Fruit fly (Drosophila melanogaster) whole organism, embryonic: Measurements from ENCODE around the gene CG10164.
A peak's percentile ranks its signal among the peaks of the same experiment; 100 is the strongest.

ENCODE experiments used
- Antp ChIP-seq: fragments of 200-800 bp; sonication (Bioruptor generic); optimal IDR thresholded peaks from 3 replicates; lab custom pipeline; 2016; ENCODE audit warnings: missing biosample characterization, missing genetic modification characterization
- Asciz ChIP-seq: fragments of 200-800 bp; sonication (Bioruptor generic); optimal IDR thresholded peaks from 2 replicates; lab custom pipeline; 2017; ENCODE audit warnings: missing biosample characterization, mild to moderate bottlenecking, missing genetic modification characterization, missing genetic modification reagents
- Atf6 ChIP-seq: fragments of 200-800 bp; sonication (Bioruptor generic); IDR thresholded peaks from 2 replicates; pipeline ENCODE4 v1.3.6; 2022; ENCODE audit warnings: missing biosample characterization, missing genetic modification characterization
- B-H1 ChIP-seq: fragments of 200-800 bp; sonication (Bioruptor generic); IDR thresholded peaks from 3 replicates; pipeline ENCODE4 v1.3.6; 2022; ENCODE audit warnings: missing biosample characterization, missing genetic modification characterization
- CG12236 ChIP-seq: fragments of 200-800 bp; sonication (Bioruptor generic); optimal IDR thresholded peaks from 2 replicates; lab custom pipeline; 2016; ENCODE audit warnings: missing biosample characterization, missing genetic modification characterization
- CG12942 ChIP-seq: fragments of 200-800 bp; sonication (Bioruptor generic); optimal IDR thresholded peaks from 3 replicates; lab custom pipeline; 2016; ENCODE audit warnings: missing biosample characterization, missing genetic modification characterization
- CG14441 ChIP-seq: fragments of 200-800 bp; sonication (Bioruptor generic); IDR thresholded peaks from 2 replicates; pipeline ENCODE4 v1.3.6; 2022; ENCODE audit warnings: missing biosample characterization, missing genetic modification characterization
- CG15011 ChIP-seq: fragments of 200-800 bp; sonication (Bioruptor generic); optimal IDR thresholded peaks from 3 replicates; lab custom pipeline; 2018; ENCODE audit warnings: missing biosample characterization, mild to moderate bottlenecking, missing genetic modification characterization
- CG16779 ChIP-seq: fragments of 200-800 bp; sonication (Bioruptor generic); IDR thresholded peaks from 2 replicates; pipeline ENCODE4 v1.3.6; 2022; ENCODE audit warnings: missing biosample characterization, missing genetic modification characterization
- CG16813 ChIP-seq: fragments of 200-800 bp; sonication (Bioruptor generic); IDR thresholded peaks from 3 replicates; pipeline ENCODE4 v1.3.6; 2022; ENCODE audit warnings: missing biosample characterization, missing genetic modification characterization; ENCODE audit not compliant: partially characterized antibody
- CG18599 ChIP-seq: fragments of 200-800 bp; sonication (Bioruptor generic); optimal IDR thresholded peaks from 3 replicates; lab custom pipeline; 2017; ENCODE audit warnings: missing biosample characterization, missing genetic modification characterization, mild to moderate bottlenecking, moderate library complexity, missing genetic modification reagents
- CG2199 ChIP-seq: fragments of 200-800 bp; sonication (Bioruptor generic); IDR thresholded peaks from 3 replicates; pipeline ENCODE4 v1.3.6; 2022; ENCODE audit warnings: missing biosample characterization, missing genetic modification characterization
- CG2202 ChIP-seq: fragments of 200-800 bp; sonication (Bioruptor generic); optimal IDR thresholded peaks from 2 replicates; lab custom pipeline; 2018; ENCODE audit warnings: missing biosample characterization, mild to moderate bottlenecking, missing genetic modification characterization
- CG31441 ChIP-seq: fragments of 200-800 bp; sonication (Bioruptor generic); IDR thresholded peaks from 2 replicates; pipeline ENCODE4 v1.3.6; 2022; ENCODE audit warnings: missing biosample characterization, missing genetic modification characterization
- CG32532 ChIP-seq: fragments of 200-800 bp; sonication (Bioruptor generic); IDR thresholded peaks from 2 replicates; pipeline ENCODE4 v1.3.6; 2022; ENCODE audit warnings: missing biosample characterization, missing genetic modification characterization
- CG33557 ChIP-seq: fragments of 200-800 bp; sonication (Bioruptor generic); optimal IDR thresholded peaks from 2 replicates; lab custom pipeline; 2019; ENCODE audit warnings: missing biosample characterization, mild to moderate bottlenecking, missing genetic modification characterization, moderate library complexity
- CG4617 ChIP-seq: fragments of 200-800 bp; sonication (Bioruptor generic); optimal IDR thresholded peaks from 3 replicates; lab custom pipeline; 2016; ENCODE audit warnings: missing biosample characterization, missing genetic modification characterization, borderline replicate concordance
- CG4707 ChIP-seq: fragments of 200-800 bp; sonication (Bioruptor generic); optimal IDR thresholded peaks from 2 replicates; lab custom pipeline; 2018; ENCODE audit warnings: missing biosample characterization, mild to moderate bottlenecking, missing genetic modification characterization, moderate library complexity
- CG6854 ChIP-seq: fragments of 200-800 bp; sonication (Bioruptor generic); optimal IDR thresholded peaks from 3 replicates; lab custom pipeline; 2017; ENCODE audit warnings: missing biosample characterization, mild to moderate bottlenecking, missing genetic modification characterization
- CG7372 ChIP-seq: fragments of 200-800 bp; sonication (Bioruptor generic); IDR thresholded peaks from 2 replicates; pipeline ENCODE4 v1.3.6; 2022; ENCODE audit warnings: missing biosample characterization, missing genetic modification characterization
- CG7745 ChIP-seq: fragments of 200-800 bp; sonication (Bioruptor generic); optimal IDR thresholded peaks from 2 replicates; lab custom pipeline; 2018; ENCODE audit warnings: missing biosample characterization, mild to moderate bottlenecking, missing genetic modification characterization, moderate library complexity
- CG8388 ChIP-seq: fragments of 200-800 bp; sonication (Bioruptor generic); optimal IDR thresholded peaks from 2 replicates; lab custom pipeline; 2019; ENCODE audit warnings: missing biosample characterization, mild to moderate bottlenecking, missing genetic modification characterization, moderate library complexity
- Dp ChIP-seq: fragments of 200-800 bp; sonication (Bioruptor generic); optimal IDR thresholded peaks from 2 replicates; lab custom pipeline; 2018; ENCODE audit warnings: missing biosample characterization, mild to moderate bottlenecking, missing genetic modification characterization, moderate library complexity
- E2f2 ChIP-seq: fragments of 200-800 bp; sonication (Bioruptor generic); IDR thresholded peaks from 2 replicates; pipeline ENCODE4 v1.3.6; 2022; ENCODE audit warnings: missing biosample characterization, missing genetic modification characterization
- Eip74EF ChIP-seq, 2 experiments: fragments of 200-800 bp in 1 of 2; fragments of >200 bp in 1 of 2; sonication (Bioruptor generic) in 1 of 2; optimal IDR thresholded peaks; 2 replicates each; lab custom pipeline; 2017 to 2019; ENCODE audit warnings: missing biosample characterization in 2 of 2, missing genetic modification characterization in 2 of 2, mild to moderate bottlenecking in 1 of 2, moderate library complexity in 1 of 2
- Gug ChIP-seq: fragments of 200-800 bp; sonication (Bioruptor generic); IDR thresholded peaks from 4 replicates; pipeline ENCODE4 v1.3.6; 2022; ENCODE audit warnings: missing biosample characterization, missing genetic modification characterization
- Hr51 ChIP-seq, 2 experiments: fragments of 200-800 bp; sonication (Bioruptor generic); optimal IDR thresholded peaks; 2 replicates in 1 of 2; 3 replicates in 1 of 2; lab custom pipeline; 2016 to 2018; ENCODE audit warnings: missing biosample characterization in 2 of 2, missing genetic modification characterization in 2 of 2, mild to moderate bottlenecking in 1 of 2, moderate library complexity in 1 of 2
- Lhr ChIP-seq: fragments of 200-800 bp; sonication (Bioruptor generic); optimal IDR thresholded peaks from 3 replicates; lab custom pipeline; 2017; ENCODE audit warnings: mild to moderate bottlenecking, missing biosample characterization, missing genetic modification reagents, missing genetic modification characterization
- NC2α ChIP-seq: fragments of 200-800 bp; sonication (Bioruptor generic); optimal IDR thresholded peaks from 2 replicates; lab custom pipeline; 2016; ENCODE audit warnings: missing biosample characterization, missing genetic modification characterization
- NC2β ChIP-seq: fragments of 200-800 bp; sonication (Bioruptor generic); optimal IDR thresholded peaks from 2 replicates; lab custom pipeline; 2016; ENCODE audit warnings: missing biosample characterization, missing genetic modification characterization
- Ptx1 ChIP-seq: fragments of 200-800 bp; sonication (Bioruptor generic); IDR thresholded peaks from 2 replicates; pipeline ENCODE4 v1.3.6; 2022; ENCODE audit warnings: missing biosample characterization, missing genetic modification characterization
- TFAM ChIP-seq: fragments of 200-800 bp; sonication (Bioruptor generic); optimal IDR thresholded peaks from 2 replicates; lab custom pipeline; 2017; ENCODE audit warnings: missing biosample characterization, missing genetic modification characterization, inconsistent platforms
- ap ChIP-seq: fragments of 200-800 bp; sonication (Bioruptor generic); IDR thresholded peaks from 2 replicates; pipeline ENCODE4 v1.3.6; 2022; ENCODE audit warnings: missing biosample characterization, missing genetic modification characterization
- bowl ChIP-seq: fragments of 200-800 bp; sonication (Bioruptor generic); IDR thresholded peaks from 2 replicates; pipeline ENCODE4 v1.3.6; 2022; ENCODE audit warnings: missing biosample characterization, missing genetic modification characterization
- crol ChIP-seq: fragments of 200-800 bp; sonication (Bioruptor generic); IDR thresholded peaks from 2 replicates; pipeline ENCODE4 v1.3.6; 2022; ENCODE audit warnings: missing biosample characterization, missing genetic modification characterization
- dysf ChIP-seq: fragments of 200-800 bp; sonication (Bioruptor generic); IDR thresholded peaks from 3 replicates; pipeline ENCODE4 v1.3.6; 2022; ENCODE audit warnings: missing biosample characterization, missing genetic modification characterization
- eve ChIP-seq, 2 experiments: fragments of >200 bp; optimal IDR thresholded peaks; 2 replicates each; lab custom pipeline; 2017; ENCODE audit warnings: missing biosample characterization in 2 of 2, missing genetic modification characterization in 2 of 2
- her ChIP-seq: fragments of 200-800 bp; sonication (Bioruptor generic); optimal IDR thresholded peaks from 2 replicates; lab custom pipeline; 2016; ENCODE audit warnings: missing biosample characterization, missing genetic modification characterization
- insv ChIP-seq, 2 experiments: fragments of 200-800 bp; sonication (Bioruptor generic); optimal IDR thresholded peaks; 3 replicates each; lab custom pipeline; 2016 to 2018; ENCODE audit warnings: missing biosample characterization in 2 of 2, missing genetic modification characterization in 2 of 2
- lab ChIP-seq: fragments of 200-800 bp; sonication (Bioruptor generic); optimal IDR thresholded peaks from 3 replicates; lab custom pipeline; 2017; ENCODE audit warnings: missing biosample characterization, missing genetic modification characterization, mild to moderate bottlenecking, moderate library complexity, missing genetic modification reagents
- nau ChIP-seq: fragments of 200-800 bp; sonication (Bioruptor generic); optimal IDR thresholded peaks from 3 replicates; lab custom pipeline; 2017; ENCODE audit warnings: missing biosample characterization, mild to moderate bottlenecking, missing genetic modification characterization, missing genetic modification reagents
- pnt ChIP-seq: fragments of 200-800 bp; sonication (Bioruptor generic); optimal IDR thresholded peaks from 3 replicates; lab custom pipeline; 2016; ENCODE audit warnings: missing biosample characterization, missing genetic modification characterization
- repo ChIP-seq: fragments of 200-800 bp; sonication (Bioruptor generic); optimal IDR thresholded peaks from 2 replicates; lab custom pipeline; 2016; ENCODE audit warnings: missing biosample characterization, missing genetic modification characterization
- row ChIP-seq: fragments of 200-800 bp; sonication (Bioruptor generic); IDR thresholded peaks from 3 replicates; pipeline ENCODE4 v1.3.6; 2022; ENCODE audit warnings: missing biosample characterization, missing genetic modification characterization
- sens-2 ChIP-seq: fragments of 200-800 bp; sonication (Bioruptor generic); IDR thresholded peaks from 2 replicates; pipeline ENCODE4 v1.3.6; 2022; ENCODE audit warnings: missing biosample characterization, missing genetic modification characterization
- sisA ChIP-seq: fragments of 200-800 bp; sonication (Bioruptor generic); IDR thresholded peaks from 2 replicates; pipeline ENCODE4 v1.3.6; 2022; ENCODE audit warnings: missing biosample characterization, missing genetic modification characterization
- slou ChIP-seq: fragments of 200-800 bp; sonication (Bioruptor generic); optimal IDR thresholded peaks from 3 replicates; lab custom pipeline; 2016; ENCODE audit warnings: missing biosample characterization, missing genetic modification characterization
- sr ChIP-seq: fragments of 200-800 bp; sonication (Bioruptor generic); IDR thresholded peaks from 3 replicates; pipeline ENCODE4 v1.3.6; 2022; ENCODE audit warnings: missing biosample characterization, missing genetic modification characterization
- ssp ChIP-seq: fragments of 200-800 bp; sonication (Bioruptor generic); IDR thresholded peaks from 2 replicates; pipeline ENCODE4 v1.3.6; 2022; ENCODE audit warnings: missing biosample characterization, missing genetic modification characterization
- stwl ChIP-seq: fragments of 200-800 bp; sonication (Bioruptor generic); optimal IDR thresholded peaks from 3 replicates; lab custom pipeline; 2018; ENCODE audit warnings: missing biosample characterization, mild to moderate bottlenecking, missing genetic modification characterization, moderate library complexity
- zfh1 ChIP-seq: fragments of 200-800 bp; sonication (Bioruptor generic); IDR thresholded peaks from 3 replicates; pipeline ENCODE4 v1.3.6; 2022; ENCODE audit warnings: missing biosample characterization, missing genetic modification characterization

CG10164 gene

DNA sequence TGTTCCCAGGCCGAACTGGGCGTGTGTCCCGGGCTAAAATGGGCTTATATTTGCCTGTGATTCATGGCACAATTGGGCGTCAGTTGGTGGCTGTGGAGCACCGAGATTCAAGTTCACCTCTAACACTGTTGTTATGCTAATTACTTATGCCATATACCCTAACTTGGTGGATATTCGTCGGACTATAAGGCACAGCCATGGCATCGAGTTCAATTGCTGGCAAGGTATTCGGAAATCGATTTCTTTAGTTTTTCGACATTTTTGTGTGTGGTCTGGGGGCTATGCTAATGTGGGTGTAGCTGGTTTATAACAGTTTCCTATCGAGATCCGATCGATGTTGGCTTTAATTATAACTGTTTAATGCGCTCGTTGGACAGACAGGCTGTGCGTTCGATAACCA, 30.7 kb downstream of the CG10164 start (continued):
- no peak for TF ChIP-seq CG16813 (GFP tag; lab: Robert Waterston, UW)
- no peak for TF ChIP-seq CG7372 (GFP tag; lab: Robert Waterston, UW)
- no peak for TF ChIP-seq CG4617 (GFP tag; lab: Kevin White, UChicago)
- TF ChIP-seq nau (GFP tag; lab: Kevin White, UChicago) = no peak
- no peak for TF ChIP-seq stwl (tag; lab: Kevin White, UChicago)
- TF ChIP-seq NC2α (GFP tag; lab: Kevin White, UChicago) = no peak
- no peak for TF ChIP-seq Hr51 (GFP tag; optimal IDR thresholded peaks at IDR 0.05; lab: Kevin White, UChicago)
- TF ChIP-seq Dp = no peak
- TF ChIP-seq repo = no peak
- TF ChIP-seq Asciz (GFP tag; lab: Kevin White, UChicago) = no peak
- TF ChIP-seq CG16779 (GFP tag; lab: Robert Waterston, UW) = no peak
- TF ChIP-seq sr = peak; percentile 71; the same call in 2 of the 3 replicates
- TF ChIP-seq E2f2 (GFP tag; lab: Robert Waterston, UW) = no peak
- no peak for TF ChIP-seq CG15011 (GFP tag; lab: Kevin White, UChicago)
- TF ChIP-seq CG6854 = no peak
- no peak for TF ChIP-seq crol (GFP tag; lab: Robert Waterston, UW)
- TF ChIP-seq sens-2 (GFP tag; lab: Robert Waterston, UW) = no peak
- TF ChIP-seq her (GFP tag; lab: Kevin White, UChicago) = no peak
- 0 out of 2 replicates have a peak, but pooled peaks have one; percentile 39 for TF ChIP-seq Atf6
- TF ChIP-seq sisA = peak; percentile 30; the same call in 1 of the 2 replicates
- TF ChIP-seq Gug (GFP tag; lab: Robert Waterston, UW) = peak; percentile 45; the same call in 1 of the 4 replicates
- TF ChIP-seq CG18599 = peak; percentile 16
- TF ChIP-seq TFAM (GFP tag; lab: Kevin White, UChicago) = no peak
- TF ChIP-seq dysf (GFP tag; lab: Robert Waterston, UW) = 0 out of 3 replicates have a peak, but pooled peaks have one; percentile 30
- no peak for TF ChIP-seq CG2202 (tag; lab: Kevin White, UChicago)
- no peak for TF ChIP-seq CG12236 (GFP tag; lab: Kevin White, UChicago)
- no peak for TF ChIP-seq ap (GFP tag; lab: Robert Waterston, UW)
- TF ChIP-seq CG8388 (GFP tag; lab: Kevin White, UChicago) = no peak
- TF ChIP-seq Lhr (GFP tag; lab: Kevin White, UChicago) = no peak
- peak; percentile 25 for TF ChIP-seq Antp
- peak; percentile 48; the same call in 1 of the 2 replicates for TF ChIP-seq CG14441 (GFP tag; lab: Robert Waterston, UW)
- peak; percentile 29 for TF ChIP-seq lab (GFP tag; lab: Kevin White, UChicago)
- no peak for TF ChIP-seq bowl (GFP tag; lab: Robert Waterston, UW)
- TF ChIP-seq zfh1 = peak; percentile 39; the same call in 1 of the 3 replicates
- no peak for TF ChIP-seq CG7745 (tag; lab: Kevin White, UChicago)
- peak; percentile 33 for TF ChIP-seq CG32532
- TF ChIP-seq pnt (GFP tag; lab: Kevin White, UChicago) = peak; percentile 18
- TF ChIP-seq CG2199 (GFP tag; lab: Robert Waterston, UW) = no peak
- no peak for TF ChIP-seq slou (GFP tag; lab: Kevin White, UChicago)
- TF ChIP-seq row (GFP tag; lab: Robert Waterston, UW) = peak; percentile 66
- TF ChIP-seq B-H1 = no peak
- no peak for TF ChIP-seq insv (GFP tag; optimal IDR thresholded peaks at IDR 0.05; lab: Kevin White, UChicago)
- peak in 1 of 2 experiments; percentile 19 for TF ChIP-seq Eip74EF (GFP tag; optimal IDR thresholded peaks at IDR 0.05; lab: Kevin White, UChicago)
- TF ChIP-seq eve (GFP tag; optimal IDR thresholded peaks at IDR 0.05; lab: Kevin White, UChicago) = no peak
- TF ChIP-seq Ptx1 (GFP tag; lab: Robert Waterston, UW) = peak; percentile 52
- no peak for TF ChIP-seq CG33557 (GFP tag; lab: Kevin White, UChicago)
- TF ChIP-seq NC2β = no peak
- no peak for TF ChIP-seq CG4707 (GFP tag; lab: Kevin White, UChicago)
- TF ChIP-seq ssp (GFP tag; lab: Robert Waterston, UW) = no peak
- TF ChIP-seq CG12942 = no peak
- no peak for TF ChIP-seq CG31441 (GFP tag; lab: Robert Waterston, UW)
